Worm (Caenorhabditis elegans) whole organism, L2 larva: ENCODE data around the gene cdc-50.B.

ENCODE experiments used
- C34F6.9 ChIP-seq: fragments of 150-350 bp; optimal IDR thresholded peaks from 2 replicates; lab custom pipeline; 2014; ENCODE audit warnings: missing biosample characterization, missing genetic modification characterization
- R02D3.7 ChIP-seq: fragments of 150-350 bp; optimal IDR thresholded peaks from 2 replicates; lab custom pipeline; 2014; ENCODE audit warnings: missing biosample characterization, missing genetic modification characterization
- Y55F3AM.14 ChIP-seq: fragments of 200-800 bp; sonication (Bioruptor generic); optimal IDR thresholded peaks from 2 replicates; lab custom pipeline; 2018; ENCODE audit warnings: mild to moderate bottlenecking, missing genetic modification characterization, missing compliant biosample characterization
- ZK546.5 ChIP-seq: sonication (generic microtip); optimal IDR thresholded peaks from 2 replicates; lab custom pipeline; 2017; ENCODE audit warnings: missing biosample characterization, missing genetic modification characterization
- alr-1 ChIP-seq: fragments of 150-350 bp; optimal IDR thresholded peaks from 2 replicates; lab custom pipeline; 2014; ENCODE audit warnings: missing biosample characterization, missing genetic modification characterization
- aly-2 ChIP-seq: fragments of 150-350 bp; optimal IDR thresholded peaks from 2 replicates; lab custom pipeline; 2014; ENCODE audit warnings: missing biosample characterization, missing genetic modification characterization
- blmp-1 ChIP-seq: sonication (generic microtip); optimal IDR thresholded peaks from 2 replicates; lab custom pipeline; 2017; ENCODE audit warnings: missing genetic modification characterization, mild to moderate bottlenecking, missing compliant biosample characterization, antibody characterized with exemption, moderate library complexity; ENCODE audit not compliant: insufficient read depth
- ceh-16 ChIP-seq: fragments of 150-350 bp; optimal IDR thresholded peaks from 2 replicates; lab custom pipeline; 2014; ENCODE audit warnings: missing biosample characterization, missing genetic modification characterization
- ceh-82 ChIP-seq: fragments of 150-350 bp; optimal IDR thresholded peaks from 2 replicates; lab custom pipeline; 2014; ENCODE audit warnings: missing biosample characterization, missing genetic modification characterization
- crh-2 ChIP-seq: sonication (generic microtip); optimal IDR thresholded peaks from 2 replicates; lab custom pipeline; 2017; ENCODE audit warnings: missing biosample characterization, missing genetic modification characterization
- dmd-4 ChIP-seq: sonication (generic microtip); optimal IDR thresholded peaks from 2 replicates; lab custom pipeline; 2017; ENCODE audit warnings: missing biosample characterization, missing genetic modification characterization
- egl-27 ChIP-seq: sonication (generic microtip); optimal IDR thresholded peaks from 3 replicates; lab custom pipeline; 2017; ENCODE audit warnings: missing biosample characterization, missing genetic modification reagents, missing genetic modification characterization
- elt-1 ChIP-seq: fragments of 150-350 bp; optimal IDR thresholded peaks from 2 replicates; lab custom pipeline; 2014; ENCODE audit warnings: missing biosample characterization, missing genetic modification characterization
- elt-3 ChIP-seq: sonication (generic microtip); optimal IDR thresholded peaks from 2 replicates; lab custom pipeline; 2017; ENCODE audit warnings: missing biosample characterization, missing genetic modification characterization
- fos-1 ChIP-seq: fragments of 150-350 bp; optimal IDR thresholded peaks from 2 replicates; lab custom pipeline; 2014; ENCODE audit warnings: missing biosample characterization, missing genetic modification characterization
- gmeb-1 ChIP-seq: fragments of 150-350 bp; optimal IDR thresholded peaks from 2 replicates; lab custom pipeline; 2014; ENCODE audit warnings: missing biosample characterization, missing genetic modification characterization
- lin-11 ChIP-seq: fragments of 150-350 bp; sonication (generic microtip); optimal IDR thresholded peaks from 2 replicates; lab custom pipeline; 2014; ENCODE audit warnings: missing biosample characterization, missing genetic modification characterization, inconsistent platforms, mixed read lengths
- lin-13 ChIP-seq: fragments of 150-350 bp; optimal IDR thresholded peaks from 2 replicates; lab custom pipeline; 2014; ENCODE audit warnings: missing biosample characterization, missing genetic modification reagents, missing genetic modification characterization
- lsy-2 ChIP-seq, 2 experiments: fragments of 150-350 bp in 1 of 2; sonication (generic microtip) in 1 of 2; optimal IDR thresholded peaks; 2 replicates each; lab custom pipeline; 2014 to 2017; ENCODE audit warnings: missing biosample characterization in 2 of 2, missing genetic modification characterization in 2 of 2
- mab-5 ChIP-seq: fragments of 150-350 bp; optimal IDR thresholded peaks from 2 replicates; lab custom pipeline; 2014; ENCODE audit warnings: missing biosample characterization, missing genetic modification characterization
- mbf-1 ChIP-seq: sonication (generic microtip); optimal IDR thresholded peaks from 2 replicates; lab custom pipeline; 2017; ENCODE audit warnings: missing biosample characterization, missing genetic modification characterization
- mdl-1 ChIP-seq, 2 experiments: fragments of 150-350 bp in 1 of 2; sonication (generic microtip) in 1 of 2; optimal IDR thresholded peaks; 2 replicates each; lab custom pipeline; 2017; ENCODE audit warnings: missing biosample characterization in 2 of 2, missing genetic modification characterization in 2 of 2
- nhr-10 ChIP-seq: sonication (generic microtip); optimal IDR thresholded peaks from 2 replicates; lab custom pipeline; 2017; ENCODE audit warnings: missing biosample characterization, missing genetic modification characterization
- nhr-12 ChIP-seq: fragments of 150-350 bp; optimal IDR thresholded peaks from 2 replicates; lab custom pipeline; 2014; ENCODE audit warnings: missing biosample characterization, missing genetic modification characterization
- nhr-129 ChIP-seq: fragments of 150-350 bp; optimal IDR thresholded peaks from 2 replicates; lab custom pipeline; 2014; ENCODE audit warnings: missing biosample characterization, missing genetic modification characterization
- nhr-21 ChIP-seq: fragments of 150-350 bp; optimal IDR thresholded peaks from 2 replicates; lab custom pipeline; 2014; ENCODE audit warnings: missing biosample characterization, missing genetic modification characterization
- nhr-237 ChIP-seq: fragments of 150-350 bp; optimal IDR thresholded peaks from 2 replicates; lab custom pipeline; 2014; ENCODE audit warnings: missing biosample characterization, missing genetic modification characterization
- nhr-6 ChIP-seq: fragments of 150-350 bp; optimal IDR thresholded peaks from 2 replicates; lab custom pipeline; 2014; ENCODE audit warnings: missing biosample characterization, missing genetic modification characterization
- peb-1 ChIP-seq: fragments of 150-350 bp; optimal IDR thresholded peaks from 2 replicates; lab custom pipeline; 2014; ENCODE audit warnings: missing biosample characterization, missing genetic modification characterization
- sem-4 ChIP-seq: fragments of 150-350 bp; optimal IDR thresholded peaks from 2 replicates; lab custom pipeline; 2014; ENCODE audit warnings: missing biosample characterization, missing genetic modification reagents, missing genetic modification characterization
- skn-1 ChIP-seq: sonication (generic microtip); optimal IDR thresholded peaks from 2 replicates; lab custom pipeline; 2017; ENCODE audit warnings: missing biosample characterization, missing genetic modification characterization
- sma-9 ChIP-seq, 2 experiments: fragments of 150-350 bp in 1 of 2; sonication (generic microtip) in 1 of 2; optimal IDR thresholded peaks; 2 replicates each; lab custom pipeline; 2014 to 2016; ENCODE audit warnings: missing genetic modification characterization in 2 of 2, mild to moderate bottlenecking in 1 of 2, missing biosample characterization in 1 of 2, missing compliant biosample characterization in 1 of 2, missing genetic modification reagents in 1 of 2, moderate library complexity in 1 of 2
- snpc-4 ChIP-seq: fragments of 150-350 bp; optimal IDR thresholded peaks from 2 replicates; lab custom pipeline; 2014; ENCODE audit warnings: missing biosample characterization, missing genetic modification characterization
- unc-39 ChIP-seq: fragments of 150-350 bp; optimal IDR thresholded peaks from 2 replicates; lab custom pipeline; 2014; ENCODE audit warnings: missing biosample characterization, missing genetic modification characterization
- unc-55 ChIP-seq: fragments of 150-350 bp; sonication (generic microtip); optimal IDR thresholded peaks from 3 replicates; lab custom pipeline; 2014; ENCODE audit warnings: missing biosample characterization, missing genetic modification reagents, missing genetic modification characterization
- unc-62 ChIP-seq: fragments of 150-350 bp; optimal IDR thresholded peaks from 2 replicates; lab custom pipeline; 2014; ENCODE audit warnings: missing biosample characterization, missing genetic modification reagents, missing genetic modification characterization
- zag-1 ChIP-seq: fragments of 150-350 bp; optimal IDR thresholded peaks from 2 replicates; lab custom pipeline; 2014; ENCODE audit warnings: missing biosample characterization, missing genetic modification characterization
- ztf-1 ChIP-seq: fragments of 200-800 bp; sonication (Bioruptor generic); conservative IDR thresholded peaks from 2 replicates; pipeline ENCODE4 v1.3.6; 2022; ENCODE audit warnings: missing genetic modification characterization, missing compliant biosample characterization
- ztf-4 ChIP-seq: fragments of 150-350 bp; optimal IDR thresholded peaks from 2 replicates; lab custom pipeline; 2014; ENCODE audit warnings: missing biosample characterization, missing genetic modification characterization

The cdc-50.B gene

ce11 chrIV:8739294-8739693, 25.4 kb upstream of the cdc-50.B start, which contains the start of gene F21D5.5:
F21D5.5 (minus strand) TSS chrIV:8739394.
- TF ChIP-seq ceh-16 (no peak), sma-9 (GFP tag; optimal IDR thresholded peaks at IDR 0.05; lab: Kevin White, UChicago) (no peak), sma-9 (tag; optimal IDR thresholded peaks at IDR 0.05; lab: Kevin White, UChicago) (no peak), peb-1 (tag; lab: Kevin White, UChicago) (no peak), Y55F3AM.14 (GFP tag; lab: Kevin White, UChicago) (no peak), ztf-4 (tag; lab: Kevin White, UChicago) (no peak), aly-2 (tag; lab: Kevin White, UChicago) (no peak), snpc-4 (tag; lab: Kevin White, UChicago) (no peak), elt-3 (tag; lab: Kevin White, UChicago) (no peak), ceh-82 (tag; lab: Kevin White, UChicago) (no peak)

ce11 chrIV:8739926-8740325, 24.7 kb upstream of the cdc-50.B start, which contains the start of gene mrps-33:
mrps-33 (minus strand) TSS chrIV:8740026.
- TF ChIP-seq mbf-1 (tag; lab: Kevin White, UChicago) (no peak), gmeb-1 (tag; lab: Kevin White, UChicago) (no peak), nhr-10 (no peak), blmp-1 (no peak), crh-2 (tag; lab: Kevin White, UChicago) (no peak), unc-62 (no peak), lsy-2 (tag; optimal IDR thresholded peaks at IDR 0.05; lab: Kevin White, UChicago) (no peak), nhr-6 (no peak), unc-39 (tag; lab: Kevin White, UChicago) (no peak), R02D3.7 (no peak), nhr-129 (tag; lab: Kevin White, UChicago) (no peak), elt-1 (tag; lab: Kevin White, UChicago) (no peak), mdl-1 (tag; optimal IDR thresholded peaks at IDR 0.05; lab: Kevin White, UChicago) (no peak), nhr-237 (no peak), zag-1 (no peak), elt-3 (tag; lab: Kevin White, UChicago) (no peak)

- TF ChIP-seq ceh-82 (tag; lab: Kevin White, UChicago) (no peak), zag-1 (no peak), lin-13 (GFP tag; lab: Kevin White, UChicago) (no peak), peb-1 (tag; lab: Kevin White, UChicago) (no peak)
Observed at ce11 chrIV:8740952-8741438, 23.7 kb upstream of the cdc-50.B start, which contains the start of gene F21D5.6. F21D5.6 (minus strand) TSS chrIV:8741388.

ce11 chrIV:8743654-8744332, 20.9 kb upstream of the cdc-50.B start, which contains the start of gene F21D5.7:
F21D5.7 (minus strand) TSS chrIV:8743704.
- TF ChIP-seq C34F6.9 (tag; lab: Kevin White, UChicago) (peak; percentile 89), nhr-12 (tag; lab: Kevin White, UChicago) (no peak), nhr-10 (no peak), ztf-1 (GFP tag; lab: Robert Waterston, UW) (no peak), mdl-1 (tag; optimal IDR thresholded peaks at IDR 0.05; lab: Kevin White, UChicago) (peak in 1 of 2 experiments; percentile 31), zag-1 (no peak), nhr-6 (peak; percentile 35), nhr-129 (tag; lab: Kevin White, UChicago) (peak; percentile 46), lsy-2 (tag; optimal IDR thresholded peaks at IDR 0.05; lab: Kevin White, UChicago) (peak; percentile 68 to 89), unc-55 (GFP tag; lab: Kevin White, UChicago) (peak; percentile 85), sma-9 (GFP tag; optimal IDR thresholded peaks at IDR 0.05; lab: Kevin White, UChicago) (peak; percentile 84), sma-9 (tag; optimal IDR thresholded peaks at IDR 0.05; lab: Kevin White, UChicago) (no peak), nhr-21 (peak; percentile 70), mab-5 (tag; lab: Kevin White, UChicago) (peak; percentile 31), blmp-1 (peak; percentile 43), ZK546.5 (tag; lab: Kevin White, UChicago) (peak; percentile 3), dmd-4 (tag; lab: Kevin White, UChicago) (peak; percentile 26), crh-2 (tag; lab: Kevin White, UChicago) (peak; percentile 91), egl-27 (peak; percentile 11), alr-1 (tag; lab: Kevin White, UChicago) (no peak), peb-1 (tag; lab: Kevin White, UChicago) (no peak), lin-11 (peak; percentile 55), sem-4 (tag; lab: Kevin White, UChicago) (peak; percentile 37), lin-13 (GFP tag; lab: Kevin White, UChicago) (peak; percentile 67), snpc-4 (tag; lab: Kevin White, UChicago) (peak; percentile 31), fos-1 (peak; percentile 55), skn-1 (peak; percentile 41), ceh-82 (tag; lab: Kevin White, UChicago) (no peak), ztf-4 (tag; lab: Kevin White, UChicago) (peak; percentile 52), gmeb-1 (tag; lab: Kevin White, UChicago) (peak; percentile 89)
